Worm (Caenorhabditis elegans) whole organism, L3 larva: ENCODE data around the gene cyp-37A1.

ENCODE experiments used
- ZK546.5 ChIP-seq: sonication (generic microtip); optimal IDR thresholded peaks from 2 replicates; lab custom pipeline; 2017; ENCODE audit warnings: missing biosample characterization, missing genetic modification characterization
- aly-2 ChIP-seq: fragments of 150-350 bp; optimal IDR thresholded peaks from 2 replicates; lab custom pipeline; 2014; ENCODE audit warnings: missing biosample characterization, missing genetic modification characterization
- ama-1 ChIP-seq: fragments of 150-350 bp; optimal IDR thresholded peaks from 2 replicates; lab custom pipeline; 2018
- ceh-28 ChIP-seq: fragments of 150-350 bp; optimal IDR thresholded peaks from 2 replicates; lab custom pipeline; 2014; ENCODE audit warnings: missing biosample characterization, missing genetic modification reagents, missing genetic modification characterization
- ceh-9 ChIP-seq: sonication (generic microtip); optimal IDR thresholded peaks from 2 replicates; lab custom pipeline; 2018; ENCODE audit warnings: missing biosample characterization, missing genetic modification characterization
- daf-12 ChIP-seq: fragments of 150-350 bp; optimal IDR thresholded peaks from 2 replicates; lab custom pipeline; 2014; ENCODE audit warnings: missing biosample characterization, missing genetic modification reagents, missing genetic modification characterization
- egl-5 ChIP-seq: fragments of 150-350 bp; optimal IDR thresholded peaks from 2 replicates; lab custom pipeline; 2017; ENCODE audit warnings: missing biosample characterization, missing genetic modification reagents, missing genetic modification characterization, inconsistent platforms
- elt-1 ChIP-seq: fragments of 150-350 bp; optimal IDR thresholded peaks from 2 replicates; lab custom pipeline; 2014; ENCODE audit warnings: missing biosample characterization, missing genetic modification characterization
- elt-2 ChIP-seq: sonication (generic microtip); optimal IDR thresholded peaks from 2 replicates; lab custom pipeline; 2016; ENCODE audit warnings: missing genetic modification reagents, mild to moderate bottlenecking, missing genetic modification characterization, missing compliant biosample characterization
- elt-3 ChIP-seq, 3 experiments: fragments of 150-350 bp in 1 of 3; sonication (generic microtip) in 2 of 3; optimal IDR thresholded peaks; 2 replicates in 2 of 3; 4 replicates in 1 of 3; lab custom pipeline; 2014 to 2017; ENCODE audit warnings: missing biosample characterization in 3 of 3, missing genetic modification characterization in 3 of 3
- fos-1 ChIP-seq: fragments of 150-350 bp; optimal IDR thresholded peaks from 2 replicates; lab custom pipeline; 2014; ENCODE audit warnings: missing biosample characterization, missing genetic modification characterization
- hmg-11 ChIP-seq: sonication (generic microtip); optimal IDR thresholded peaks from 2 replicates; lab custom pipeline; 2016; ENCODE audit warnings: missing genetic modification characterization, missing compliant biosample characterization
- jun-1 ChIP-seq: fragments of 150-350 bp; optimal IDR thresholded peaks from 2 replicates; lab custom pipeline; 2014; ENCODE audit warnings: missing biosample characterization, missing genetic modification reagents, missing genetic modification characterization
- lin-15B ChIP-seq: fragments of 150-350 bp; optimal IDR thresholded peaks from 2 replicates; lab custom pipeline; 2014; ENCODE audit warnings: missing biosample characterization, missing genetic modification characterization
- lin-39 ChIP-seq: fragments of 150-350 bp; optimal IDR thresholded peaks from 2 replicates; lab custom pipeline; 2018; ENCODE audit warnings: missing biosample characterization, missing genetic modification reagents, missing genetic modification characterization
- lsy-12 ChIP-seq: sonication (generic microtip); optimal IDR thresholded peaks from 2 replicates; lab custom pipeline; 2016; ENCODE audit warnings: mild to moderate bottlenecking, missing genetic modification characterization, missing compliant biosample characterization
- nfya-1 ChIP-seq: sonication (generic microtip); optimal IDR thresholded peaks from 2 replicates; lab custom pipeline; 2017; ENCODE audit warnings: missing genetic modification characterization, mild to moderate bottlenecking, missing compliant biosample characterization, antibody characterized with exemption, moderate library complexity; ENCODE audit not compliant: insufficient read depth
- nhr-11 ChIP-seq: fragments of 150-350 bp; optimal IDR thresholded peaks from 2 replicates; lab custom pipeline; 2014; ENCODE audit warnings: missing biosample characterization, missing genetic modification characterization
- nhr-12 ChIP-seq: fragments of 150-350 bp; optimal IDR thresholded peaks from 2 replicates; lab custom pipeline; 2014; ENCODE audit warnings: missing biosample characterization, missing genetic modification characterization
- nhr-23 ChIP-seq: fragments of 150-350 bp; optimal IDR thresholded peaks from 2 replicates; lab custom pipeline; 2014; ENCODE audit warnings: missing biosample characterization, missing genetic modification reagents, missing genetic modification characterization
- nhr-237 ChIP-seq: fragments of 150-350 bp; optimal IDR thresholded peaks from 2 replicates; lab custom pipeline; 2014; ENCODE audit warnings: missing biosample characterization, missing genetic modification characterization
- nhr-25 ChIP-seq: sonication (generic microtip); optimal IDR thresholded peaks from 2 replicates; lab custom pipeline; 2017; ENCODE audit warnings: missing biosample characterization, missing genetic modification characterization
- nhr-43 ChIP-seq: sonication (generic microtip); optimal IDR thresholded peaks from 2 replicates; lab custom pipeline; 2016; ENCODE audit warnings: mild to moderate bottlenecking, missing genetic modification characterization, missing compliant biosample characterization; ENCODE audit not compliant: poor library complexity, severe bottlenecking
- nhr-76 ChIP-seq: fragments of 150-350 bp; sonication (generic microtip); optimal IDR thresholded peaks from 5 replicates; lab custom pipeline; 2014; ENCODE audit warnings: missing biosample characterization, missing genetic modification characterization
- pha-4 ChIP-seq: fragments of 150-350 bp; optimal IDR thresholded peaks from 2 replicates; lab custom pipeline; 2014; ENCODE audit warnings: missing biosample characterization, missing genetic modification reagents, missing genetic modification characterization
- pqm-1 ChIP-seq: fragments of 150-350 bp; optimal IDR thresholded peaks from 2 replicates; lab custom pipeline; 2017; ENCODE audit warnings: missing biosample characterization, missing genetic modification characterization, inconsistent platforms
- sea-2 ChIP-seq: fragments of 150-350 bp; sonication (generic microtip); optimal IDR thresholded peaks from 4 replicates; lab custom pipeline; 2014; ENCODE audit warnings: missing biosample characterization, missing genetic modification reagents, missing genetic modification characterization
- skn-1 ChIP-seq: fragments of 150-350 bp; optimal IDR thresholded peaks from 2 replicates; lab custom pipeline; 2014; ENCODE audit warnings: missing biosample characterization, missing genetic modification characterization
- snpc-4 ChIP-seq: fragments of 150-350 bp; optimal IDR thresholded peaks from 2 replicates; lab custom pipeline; 2014; ENCODE audit warnings: missing biosample characterization, missing genetic modification characterization
- tbx-2 ChIP-seq: sonication (generic microtip); optimal IDR thresholded peaks from 2 replicates; lab custom pipeline; 2016; ENCODE audit warnings: mild to moderate bottlenecking, missing genetic modification characterization, missing compliant biosample characterization
- unc-39 ChIP-seq: sonication (generic microtip); optimal IDR thresholded peaks from 4 replicates; lab custom pipeline; 2017; ENCODE audit warnings: missing biosample characterization, missing genetic modification characterization
- unc-62 ChIP-seq: fragments of 150-350 bp; sonication (generic microtip); optimal IDR thresholded peaks from 4 replicates; lab custom pipeline; 2014; ENCODE audit warnings: missing biosample characterization, missing genetic modification reagents, missing genetic modification characterization
- ztf-11 ChIP-seq: fragments of 150-350 bp; optimal IDR thresholded peaks from 2 replicates; lab custom pipeline; 2014; ENCODE audit warnings: missing biosample characterization, missing genetic modification characterization

cyp-37A1 gene

ce11 chrII:13973514-13973913, 43.3 kb downstream of the cyp-37A1 start, which contains the start of gene Y39G8B.1:
Y39G8B.1 (minus strand) TSS chrII:13973812.
- TF ChIP-seq sea-2 (GFP tag; lab: Kevin White, UChicago): no peak
- no peak for TF ChIP-seq nfya-1 (tag; lab: Kevin White, UChicago)
- TF ChIP-seq ceh-28 (tag; lab: Kevin White, UChicago): peak; percentile 7
- no peak for TF ChIP-seq ama-1 (lab: Kevin White, UChicago)
- TF ChIP-seq fos-1 (tag; lab: Kevin White, UChicago): no peak
- TF ChIP-seq pqm-1 (tag; lab: Kevin White, UChicago): peak; percentile 24
- TF ChIP-seq pha-4 (tag; lab: Kevin White, UChicago): peak; percentile 5
- peak; percentile 3 for TF ChIP-seq skn-1 (tag; lab: Kevin White, UChicago)
- TF ChIP-seq nhr-12 (tag; lab: Kevin White, UChicago): no peak
- TF ChIP-seq nhr-23: peak; percentile 43
- TF ChIP-seq nhr-237: no peak
- peak; percentile 52 for TF ChIP-seq elt-2

ce11 chrII:13972199-13972598, 44.6 kb downstream of the cyp-37A1 start:
- TF ChIP-seq nhr-11 (tag; lab: Kevin White, UChicago) (no peak), unc-39 (tag; lab: Kevin White, UChicago) (no peak), lin-39 (tag; lab: Kevin White, UChicago) (no peak), unc-62 (no peak)

ce11 chrII:13968979-13969378, 47.8 kb downstream of the cyp-37A1 start, which contains the start of gene sre-43:
sre-43 (minus strand) TSS chrII:13969079.
- no peak for TF ChIP-seq elt-3 (tag; optimal IDR thresholded peaks at IDR 0.05; lab: Kevin White, UChicago)
- no peak for TF ChIP-seq snpc-4 (tag; lab: Kevin White, UChicago)
- TF ChIP-seq hmg-11 (tag; lab: Kevin White, UChicago): no peak
- TF ChIP-seq nhr-43 (tag; lab: Kevin White, UChicago): no peak
- no peak for TF ChIP-seq lin-39 (tag; lab: Kevin White, UChicago)
- no peak for TF ChIP-seq elt-1 (tag; lab: Kevin White, UChicago)
- no peak for TF ChIP-seq egl-5 (tag; lab: Kevin White, UChicago)
- TF ChIP-seq nhr-11 (tag; lab: Kevin White, UChicago): no peak
- TF ChIP-seq ceh-9 (tag; lab: Kevin White, UChicago): no peak

- TF ChIP-seq snpc-4 (tag; lab: Kevin White, UChicago): no peak
- TF ChIP-seq aly-2 (tag; lab: Kevin White, UChicago): no peak
- TF ChIP-seq nhr-12 (tag; lab: Kevin White, UChicago): no peak
- TF ChIP-seq daf-12 (tag; lab: Kevin White, UChicago): no peak
- no peak for TF ChIP-seq egl-5 (tag; lab: Kevin White, UChicago)
- TF ChIP-seq nhr-11 (tag; lab: Kevin White, UChicago): no peak
- TF ChIP-seq unc-62: no peak
- TF ChIP-seq lin-15B (tag; lab: Kevin White, UChicago): no peak
- TF ChIP-seq ztf-11 (tag; lab: Kevin White, UChicago): no peak
- no peak for TF ChIP-seq nhr-43 (tag; lab: Kevin White, UChicago)
- TF ChIP-seq nhr-76: no peak
- no peak for TF ChIP-seq lsy-12 (tag; lab: Kevin White, UChicago)
- TF ChIP-seq jun-1: no peak
- TF ChIP-seq ZK546.5 (tag; lab: Kevin White, UChicago): no peak
- no peak for TF ChIP-seq tbx-2 (tag; lab: Kevin White, UChicago)
These were observed 50.5 kb downstream of the cyp-37A1 start, which contains the start of gene W07G1.7 for ce11 chrII:13966242-13966641. W07G1.7 (minus strand) TSS chrII:13966342.

- TF ChIP-seq hmg-11 (tag; lab: Kevin White, UChicago) (no peak), nhr-25 (tag; lab: Kevin White, UChicago) (no peak), snpc-4 (tag; lab: Kevin White, UChicago) (no peak), elt-1 (tag; lab: Kevin White, UChicago) (no peak), fos-1 (tag; lab: Kevin White, UChicago) (no peak)
These were observed 52.4 kb downstream of the cyp-37A1 start for ce11 chrII:13964325-13964724.
